Worm (Caenorhabditis elegans): ENCODE data around the gene C27D6.12.

The C27D6.12 gene

DNA sequence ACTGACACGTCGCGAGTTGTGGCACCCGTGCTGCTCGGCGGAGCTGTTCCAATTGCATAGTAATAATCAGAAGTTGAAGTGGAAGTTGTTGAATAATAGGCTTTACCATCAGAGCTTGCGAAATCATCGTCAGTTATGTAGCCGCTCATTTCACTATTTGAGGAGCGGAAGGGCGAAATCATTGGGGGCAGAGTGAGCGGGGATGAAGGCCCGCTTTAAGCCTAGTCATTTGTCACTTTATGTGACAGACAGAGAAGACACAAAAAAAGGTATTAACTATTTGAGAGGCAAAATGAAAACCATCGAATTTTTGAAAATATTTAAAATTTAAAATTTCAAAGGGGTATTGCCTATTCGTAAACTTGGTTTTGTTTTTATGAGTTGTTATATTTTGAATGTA lies 40.5 kb upstream of the C27D6.12 start:
- no peak for TF ChIP-seq atf-7 (tag; optimal IDR thresholded peaks at IDR 0.05)
- no peak for TF ChIP-seq somi-1 (GFP tag; optimal IDR thresholded peaks at IDR 0.05)
- TF ChIP-seq xnd-1 (tag; optimal IDR thresholded peaks at IDR 0.05) = no peak
- TF ChIP-seq F37B4.10 (GFP tag; IDR thresholded peaks at IDR 0.05) = no peak
- no peak for TF ChIP-seq sptf-2 (GFP tag; optimal IDR thresholded peaks at IDR 0.05)
- no peak for TF ChIP-seq T26A5.8 (tag; optimal IDR thresholded peaks at IDR 0.05)

DNA sequence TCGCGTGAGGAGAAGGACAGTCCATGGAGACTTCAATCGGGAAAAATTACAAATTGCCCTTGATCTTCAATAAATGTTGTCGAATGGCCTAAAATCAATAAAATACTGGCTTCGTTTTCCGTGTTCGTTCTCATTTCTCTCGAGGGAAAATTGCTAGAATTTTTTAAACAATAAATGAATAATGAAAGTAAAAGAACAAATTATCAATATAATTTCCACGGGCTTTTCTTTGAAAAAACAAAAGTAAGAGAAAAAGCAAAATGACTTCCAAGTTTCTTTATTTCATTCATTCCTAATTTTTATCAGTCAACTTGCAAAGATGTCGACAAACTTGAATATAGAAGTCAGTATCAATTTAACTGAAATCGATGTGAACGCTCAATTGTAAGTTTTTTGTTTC lies 34.9 kb upstream of the C27D6.12 start, which contains the start of gene C34F11.1:
C34F11.1 (plus strand) TSS at position 301 of the 400 bp plus-strand sequence.
- TF ChIP-seq F23B12.7 (tag; optimal IDR thresholded peaks at IDR 0.05; ENCODE audit: insufficient read depth) (no peak), atf-7 (tag; optimal IDR thresholded peaks at IDR 0.05) (no peak), hrde-1 (tag; optimal IDR thresholded peaks at IDR 0.05; ENCODE audit: borderline replicate concordance) (no peak), snpc-4 (GFP tag; optimal IDR thresholded peaks at IDR 0.05) (no peak), snpc-4 (tag; optimal IDR thresholded peaks at IDR 0.05) (no peak), T26A5.8 (tag; optimal IDR thresholded peaks at IDR 0.05) (no peak), rcor-1 (GFP tag; IDR thresholded peaks at IDR 0.05) (no peak), ztf-18 (tag; optimal IDR thresholded peaks at IDR 0.05) (no peak), lin-35 (GFP tag; optimal IDR thresholded peaks at IDR 0.05) (no peak), him-1 (tag; optimal IDR thresholded peaks at IDR 0.05) (no peak), sdz-38 (tag; optimal IDR thresholded peaks at IDR 0.05) (no peak), efl-1 (GFP tag; optimal IDR thresholded peaks at IDR 0.05) (no peak), ekl-4 (GFP tag; IDR thresholded peaks at IDR 0.05) (no peak), hsf-1 (GFP tag; IDR thresholded peaks at IDR 0.05) (no peak), athp-1 (tag; optimal IDR thresholded peaks at IDR 0.05) (no peak), ztf-28 (GFP tag; IDR thresholded peaks at IDR 0.05) (no peak), nfya-2 (GFP tag; IDR thresholded peaks at IDR 0.05) (no peak), dpff-1 (tag; optimal IDR thresholded peaks at IDR 0.05) (no peak), ama-1 (optimal IDR thresholded peaks at IDR 0.05) (no peak), ama-1 (GFP tag; optimal IDR thresholded peaks at IDR 0.05) (no peak), unc-130 (GFP tag; optimal IDR thresholded peaks at IDR 0.05) (no peak)

- TF ChIP-seq ztf-26 (tag; optimal IDR thresholded peaks at IDR 0.05) (no peak), ztf-3 (GFP tag; optimal IDR thresholded peaks at IDR 0.05) (no peak), ceh-100 (GFP tag; IDR thresholded peaks at IDR 0.05) (no peak), snpc-3.4 (tag; optimal IDR thresholded peaks at IDR 0.05) (no peak), sptf-2 (GFP tag; optimal IDR thresholded peaks at IDR 0.05) (no peak), nfyb-1 (GFP tag; IDR thresholded peaks at IDR 0.05) (no peak)
Observed at ce11 chrII:5211970-5212369, 34.2 kb upstream of the C27D6.12 start, which contains the start of gene C34F11.2. TSS of gene C34F11.2 (plus strand) at chrII:5212270.

DNA sequence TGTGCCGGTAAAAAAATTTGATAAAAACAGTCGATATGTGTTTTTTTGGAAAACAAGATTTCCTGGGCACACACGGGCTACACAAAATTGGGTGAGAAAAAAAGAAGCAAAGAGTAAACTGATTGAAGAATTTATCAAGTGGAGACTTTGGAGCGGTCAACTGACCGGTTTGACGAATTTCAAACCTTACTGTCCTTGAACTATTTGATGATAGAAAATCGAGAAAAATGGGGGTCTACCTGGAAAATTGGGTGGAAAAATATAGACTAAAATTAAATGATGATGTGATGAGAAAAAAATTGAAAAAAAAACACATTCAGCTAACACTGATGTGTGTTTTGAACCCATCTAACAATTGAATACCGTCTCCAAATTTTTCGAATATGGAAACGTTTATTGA lies 33.0 kb upstream of the C27D6.12 start, which contains the start of gene C34F11.8:
C34F11.8 (minus strand) TSS at position 135 of the 400 bp plus-strand sequence.
- TF ChIP-seq akir-1 (GFP tag; optimal IDR thresholded peaks at IDR 0.05) (no peak), aptf-2 (GFP tag; conservative IDR thresholded peaks at IDR 0.05) (no peak), C17E4.6 (GFP tag; IDR thresholded peaks at IDR 0.05) (no peak), gei-17 (GFP tag; optimal IDR thresholded peaks at IDR 0.05) (no peak), F10E7.11 (tag; optimal IDR thresholded peaks at IDR 0.05) (no peak), nfya-2 (GFP tag; IDR thresholded peaks at IDR 0.05) (no peak), hlh-12 (tag; optimal IDR thresholded peaks at IDR 0.05) (no peak), Y56A3A.18 (GFP tag; IDR thresholded peaks at IDR 0.05) (no peak), ztf-28 (GFP tag; IDR thresholded peaks at IDR 0.05) (no peak), B0261.1 (tag; optimal IDR thresholded peaks at IDR 0.05) (no peak), T07F8.4 (tag; optimal IDR thresholded peaks at IDR 0.05) (no peak)

Data from whole organism, young adult.